Fruit fly (Drosophila melanogaster) whole organism, wandering third instar larva: ENCODE results near the gene pHCl-1.

Experiments
- Abd-B ChIP-seq: fragments of >200 bp; optimal IDR thresholded peaks from 2 replicates; lab custom pipeline; 2017; ENCODE audit warnings: missing biosample characterization, missing genetic modification characterization
- CrebA ChIP-seq: fragments of 200-800 bp; sonication (Bioruptor generic); optimal IDR thresholded peaks from 2 replicates; lab custom pipeline; 2016; ENCODE audit warnings: missing biosample characterization, mild to moderate bottlenecking, missing genetic modification characterization, borderline replicate concordance
- Hr78 ChIP-seq: fragments of >200 bp; optimal IDR thresholded peaks from 2 replicates; lab custom pipeline; 2017; ENCODE audit warnings: missing biosample characterization, missing genetic modification characterization
- Hr83 ChIP-seq: fragments of 200-300 bp; sonication (Bioruptor generic); optimal IDR thresholded peaks from 2 replicates; lab custom pipeline; 2016; ENCODE audit warnings: missing biosample characterization, mild to moderate bottlenecking, missing genetic modification characterization, moderate library complexity; ENCODE audit not compliant: poor library complexity, severe bottlenecking
- OdsH ChIP-seq: fragments of 200-800 bp; sonication (Bioruptor generic); optimal IDR thresholded peaks from 2 replicates; lab custom pipeline; 2016; ENCODE audit warnings: missing biosample characterization, mild to moderate bottlenecking, missing genetic modification characterization
- dsf ChIP-seq: sonication (Bioruptor generic); optimal IDR thresholded peaks from 2 replicates; lab custom pipeline; 2016; ENCODE audit warnings: missing biosample characterization, missing genetic modification characterization, borderline replicate concordance
- ey ChIP-seq: fragments of 200-800 bp; sonication (Bioruptor generic); optimal IDR thresholded peaks from 2 replicates; lab custom pipeline; 2016; ENCODE audit warnings: missing biosample characterization, missing genetic modification characterization
- jim ChIP-seq: fragments of 175-275, 200-325 bp; sonication (Bioruptor generic); optimal IDR thresholded peaks from 2 replicates; lab custom pipeline; 2016; ENCODE audit warnings: missing biosample characterization, mild to moderate bottlenecking, missing genetic modification characterization
- lola ChIP-seq: fragments of >200 bp; optimal IDR thresholded peaks from 2 replicates; lab custom pipeline; 2017; ENCODE audit warnings: missing biosample characterization, missing genetic modification characterization
- pan ChIP-seq: fragments of >200 bp; optimal IDR thresholded peaks from 2 replicates; lab custom pipeline; 2017
- psq ChIP-seq: fragments of 200-800 bp; sonication (Bioruptor generic); optimal IDR thresholded peaks from 3 replicates; lab custom pipeline; 2017; ENCODE audit warnings: missing biosample characterization, mild to moderate bottlenecking, missing genetic modification characterization, moderate library complexity
- woc ChIP-seq: sonication (Bioruptor generic); optimal IDR thresholded peaks from 2 replicates; lab custom pipeline; 2016; ENCODE audit warnings: missing biosample characterization, mild to moderate bottlenecking, missing genetic modification characterization

DNA sequence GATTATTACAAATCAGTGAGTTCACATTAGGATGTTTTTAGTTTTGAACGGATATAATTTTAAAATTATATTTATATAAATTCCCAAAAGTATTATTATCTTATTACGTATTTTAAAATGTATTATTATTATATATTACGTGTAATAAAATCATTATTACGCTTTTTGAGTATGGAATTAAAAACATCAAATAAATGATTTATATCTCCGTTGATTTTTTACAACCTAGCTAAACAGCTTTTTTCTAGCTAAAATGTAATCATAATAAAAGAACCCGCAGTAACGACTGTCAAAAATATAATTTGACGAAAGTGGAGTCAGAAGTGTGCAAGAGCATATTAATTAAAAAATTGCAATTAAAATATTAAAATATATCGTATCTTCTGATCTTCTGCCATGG, 90.8 kb downstream of the pHCl-1 start, which contains the start of gene CG6244:
- TF ChIP-seq CrebA (GFP tag; lab: Kevin White, UChicago): no peak
- no peak for TF ChIP-seq psq (GFP tag; lab: Kevin White, UChicago)
- no peak for TF ChIP-seq OdsH (GFP tag; lab: Kevin White, UChicago)
- TF ChIP-seq jim (GFP tag; lab: Kevin White, UChicago): no peak
- TF ChIP-seq ey (GFP tag; lab: Kevin White, UChicago): no peak
- no peak for TF ChIP-seq woc (GFP tag; lab: Kevin White, UChicago)
- no peak for TF ChIP-seq Hr78 (GFP tag; lab: Kevin White, UChicago)
- TF ChIP-seq dsf: no peak
- TF ChIP-seq pan (lab: Kevin White, UChicago): no peak
- no peak for TF ChIP-seq Hr83 (GFP tag; lab: Kevin White, UChicago)
- TF ChIP-seq lola (GFP tag; lab: Kevin White, UChicago): no peak
- no peak for TF ChIP-seq Abd-B (GFP tag; lab: Kevin White, UChicago)
